Worm (Caenorhabditis elegans) whole organism, L1 larva: ENCODE data around the gene slc-25A10.

Experiments used
- C04F5.9 ChIP-seq: sonication (generic microtip); optimal IDR thresholded peaks from 2 replicates; lab custom pipeline; 2016; ENCODE audit warnings: missing genetic modification characterization, missing compliant biosample characterization
- C16A3.4 ChIP-seq: fragments of 150-350 bp; optimal IDR thresholded peaks from 2 replicates; lab custom pipeline; 2014; ENCODE audit warnings: missing biosample characterization, missing genetic modification characterization
- aha-1 ChIP-seq: fragments of 150-350 bp; optimal IDR thresholded peaks from 2 replicates; lab custom pipeline; 2014; ENCODE audit warnings: missing biosample characterization, missing genetic modification characterization
- alr-1 ChIP-seq: fragments of 200-800 bp; sonication (Bioruptor generic); optimal IDR thresholded peaks from 2 replicates; lab custom pipeline; 2018; ENCODE audit warnings: borderline replicate concordance, mild to moderate bottlenecking, missing genetic modification characterization, missing compliant biosample characterization
- ama-1 ChIP-seq: fragments of 150-350 bp; optimal IDR thresholded peaks from 2 replicates; lab custom pipeline; 2014
- blmp-1 ChIP-seq: fragments of 150-350 bp; optimal IDR thresholded peaks from 2 replicates; lab custom pipeline; 2014; ENCODE audit warnings: missing biosample characterization, missing genetic modification characterization
- ceh-90 ChIP-seq: sonication (generic microtip); optimal IDR thresholded peaks from 2 replicates; lab custom pipeline; 2016; ENCODE audit warnings: missing genetic modification characterization, missing compliant biosample characterization
- ces-1 ChIP-seq: fragments of 150-350 bp; optimal IDR thresholded peaks from 2 replicates; lab custom pipeline; 2014; ENCODE audit warnings: missing biosample characterization, missing genetic modification reagents, missing genetic modification characterization
- dpl-1 ChIP-seq, 3 experiments: fragments of 150-350 bp in 2 of 3; sonication (generic microtip) in 1 of 3; optimal IDR thresholded peaks; 2 replicates each; lab custom pipeline; 2014 to 2017; ENCODE audit warnings: missing biosample characterization in 3 of 3, missing genetic modification characterization in 3 of 3, missing genetic modification reagents in 3 of 3
- egl-13 ChIP-seq: sonication (generic microtip); optimal IDR thresholded peaks from 2 replicates; lab custom pipeline; 2016; ENCODE audit warnings: missing genotype, missing genetic modification reagents, missing genetic modification characterization, missing compliant biosample characterization
- egl-27 ChIP-seq, 2 experiments: fragments of 150-350 bp in 1 of 2; sonication (generic microtip); optimal IDR thresholded peaks; 3 replicates each; lab custom pipeline; 2017 to 2018; ENCODE audit warnings: missing biosample characterization in 2 of 2, missing genetic modification characterization in 2 of 2, missing genetic modification reagents in 2 of 2
- elt-2 ChIP-seq: sonication (generic microtip); optimal IDR thresholded peaks from 2 replicates; lab custom pipeline; 2016; ENCODE audit warnings: missing genetic modification characterization, mild to moderate bottlenecking, inconsistent platforms, missing compliant biosample characterization, missing genetic modification reagents
- elt-3 ChIP-seq, 6 experiments: fragments of 150-350 bp in 1 of 6; sonication (generic microtip); optimal IDR thresholded peaks; 2 replicates each; lab custom pipeline; 2017 to 2018; ENCODE audit warnings: missing biosample characterization in 6 of 6, missing genetic modification characterization in 6 of 6, inconsistent platforms in 1 of 6
- fkh-10 ChIP-seq: sonication (generic microtip); optimal IDR thresholded peaks from 2 replicates; lab custom pipeline; 2017; ENCODE audit warnings: missing biosample characterization, missing genetic modification reagents, missing genetic modification characterization
- fkh-8 ChIP-seq: sonication (generic microtip); optimal IDR thresholded peaks from 2 replicates; lab custom pipeline; 2016; ENCODE audit warnings: mild to moderate bottlenecking, missing genetic modification characterization, missing compliant biosample characterization
- hlh-17 ChIP-seq: fragments of 200-800 bp; sonication (Bioruptor generic); optimal IDR thresholded peaks from 2 replicates; lab custom pipeline; 2018; ENCODE audit warnings: missing genetic modification characterization, mild to moderate bottlenecking, missing compliant biosample characterization, moderate library complexity, borderline replicate concordance
- jun-1 ChIP-seq: fragments of 150-350 bp; optimal IDR thresholded peaks from 2 replicates; lab custom pipeline; 2014; ENCODE audit warnings: missing biosample characterization, missing genetic modification reagents, missing genetic modification characterization
- lin-13 ChIP-seq: fragments of 150-350 bp; optimal IDR thresholded peaks from 2 replicates; lab custom pipeline; 2014; ENCODE audit warnings: missing biosample characterization, missing genetic modification reagents, missing genetic modification characterization
- lin-14 ChIP-seq: fragments of 200-800 bp; sonication (Bioruptor generic); optimal IDR thresholded peaks from 2 replicates; lab custom pipeline; 2018; ENCODE audit warnings: mild to moderate bottlenecking, missing genetic modification characterization, moderate library complexity, missing compliant biosample characterization
- lin-35 ChIP-seq, 2 experiments: fragments of 150-350 bp; optimal IDR thresholded peaks; 2 replicates each; lab custom pipeline; 2014; ENCODE audit warnings: missing biosample characterization in 2 of 2, missing genetic modification characterization in 2 of 2, missing genetic modification reagents in 2 of 2
- lsy-2 ChIP-seq, 2 experiments: fragments of 150-350 bp; optimal IDR thresholded peaks; 2 replicates each; lab custom pipeline; 2014; ENCODE audit warnings: missing biosample characterization in 2 of 2, missing genetic modification characterization in 2 of 2
- mdl-1 ChIP-seq, 2 experiments: fragments of 150-350 bp; optimal IDR thresholded peaks; 2 replicates each; lab custom pipeline; 2014 to 2017; ENCODE audit warnings: missing biosample characterization in 2 of 2, missing genetic modification characterization in 2 of 2, inconsistent platforms in 1 of 2
- mep-1 ChIP-seq: fragments of 150-350 bp; optimal IDR thresholded peaks from 2 replicates; lab custom pipeline; 2014; ENCODE audit warnings: missing biosample characterization, missing genetic modification characterization
- nhr-11 ChIP-seq: fragments of 150-350 bp; optimal IDR thresholded peaks from 2 replicates; lab custom pipeline; 2014; ENCODE audit warnings: missing biosample characterization, missing genetic modification characterization
- nhr-19 ChIP-seq: fragments of 200-800 bp; sonication (Bioruptor generic); conservative IDR thresholded peaks from 2 replicates; pipeline ENCODE4 v1.3.6; 2022; ENCODE audit warnings: missing genetic modification characterization, missing compliant biosample characterization
- nhr-47 ChIP-seq: sonication (generic microtip); optimal IDR thresholded peaks from 2 replicates; lab custom pipeline; 2016; ENCODE audit warnings: mild to moderate bottlenecking, missing genetic modification characterization, moderate library complexity, missing compliant biosample characterization
- nhr-71 ChIP-seq: sonication (generic microtip); optimal IDR thresholded peaks from 2 replicates; lab custom pipeline; 2016; ENCODE audit warnings: mild to moderate bottlenecking, missing genetic modification characterization, moderate library complexity, missing compliant biosample characterization
- nhr-84 ChIP-seq: sonication (generic microtip); optimal IDR thresholded peaks from 2 replicates; lab custom pipeline; 2017; ENCODE audit warnings: missing biosample characterization, missing genetic modification characterization
- nhr-85 ChIP-seq: sonication (generic microtip); peaks from one replicate; lab custom pipeline; 2016; ENCODE audit warnings: missing genetic modification characterization, inconsistent platforms, missing compliant biosample characterization
- pag-3 ChIP-seq: sonication (generic microtip); optimal IDR thresholded peaks from 2 replicates; lab custom pipeline; 2017; ENCODE audit warnings: missing genetic modification characterization, mild to moderate bottlenecking, missing compliant biosample characterization, antibody characterized with exemption, borderline replicate concordance; ENCODE audit not compliant: insufficient read depth
- pax-3 ChIP-seq: fragments of 200-800 bp; sonication (Bioruptor generic); optimal IDR thresholded peaks from 2 replicates; lab custom pipeline; 2018; ENCODE audit warnings: mild to moderate bottlenecking, missing genetic modification characterization, moderate library complexity, missing compliant biosample characterization
- snpc-4 ChIP-seq: fragments of 150-350 bp; optimal IDR thresholded peaks from 2 replicates; lab custom pipeline; 2014; ENCODE audit warnings: missing biosample characterization, missing genetic modification characterization
- sox-4 ChIP-seq: sonication (generic microtip); optimal IDR thresholded peaks from 2 replicates; lab custom pipeline; 2016; ENCODE audit warnings: missing genetic modification characterization, missing compliant biosample characterization
- sptf-1 ChIP-seq: fragments of 150-350 bp; optimal IDR thresholded peaks from 2 replicates; lab custom pipeline; 2014; ENCODE audit warnings: missing biosample characterization, missing genetic modification characterization
- sup-37 ChIP-seq: fragments of 200-800 bp; sonication (Bioruptor generic); optimal IDR thresholded peaks from 2 replicates; lab custom pipeline; 2018; ENCODE audit warnings: mild to moderate bottlenecking, missing genetic modification characterization, missing compliant biosample characterization
- swsn-7 ChIP-seq: sonication (generic microtip); optimal IDR thresholded peaks from 2 replicates; lab custom pipeline; 2016; ENCODE audit warnings: missing genetic modification characterization, missing compliant biosample characterization
- tlp-1 ChIP-seq: fragments of 150-350 bp; optimal IDR thresholded peaks from 2 replicates; lab custom pipeline; 2014; ENCODE audit warnings: missing biosample characterization, missing genetic modification characterization
- unc-130 ChIP-seq: fragments of 150-350 bp; optimal IDR thresholded peaks from 2 replicates; lab custom pipeline; 2017; ENCODE audit warnings: missing biosample characterization, missing genetic modification characterization, inconsistent platforms
- unc-30 ChIP-seq: sonication (generic microtip); optimal IDR thresholded peaks from 2 replicates; lab custom pipeline; 2017; ENCODE audit warnings: missing biosample characterization, missing genetic modification characterization
- unc-62 ChIP-seq: fragments of 150-350 bp; optimal IDR thresholded peaks from 2 replicates; lab custom pipeline; 2014; ENCODE audit warnings: missing biosample characterization, missing genetic modification reagents, missing genetic modification characterization
- unc-86 ChIP-seq: sonication (generic microtip); optimal IDR thresholded peaks from 2 replicates; lab custom pipeline; 2016; ENCODE audit warnings: missing genetic modification characterization, missing compliant biosample characterization
- unc-98 ChIP-seq: fragments of 200-800 bp; sonication (Bioruptor generic); IDR thresholded peaks from 2 replicates; pipeline ENCODE4 v1.3.6; 2022; ENCODE audit warnings: missing genetic modification characterization, missing compliant biosample characterization
- xbp-1 ChIP-seq: sonication (generic microtip); optimal IDR thresholded peaks from 2 replicates; lab custom pipeline; 2016; ENCODE audit warnings: missing genetic modification characterization, missing compliant biosample characterization
- zag-1 ChIP-seq: fragments of 150-350 bp; optimal IDR thresholded peaks from 2 replicates; lab custom pipeline; 2014; ENCODE audit warnings: missing biosample characterization, missing genetic modification characterization
- ztf-4 ChIP-seq: fragments of 150-350 bp; optimal IDR thresholded peaks from 2 replicates; lab custom pipeline; 2014; ENCODE audit warnings: missing biosample characterization, missing genetic modification characterization

slc-25A10 gene

DNA sequence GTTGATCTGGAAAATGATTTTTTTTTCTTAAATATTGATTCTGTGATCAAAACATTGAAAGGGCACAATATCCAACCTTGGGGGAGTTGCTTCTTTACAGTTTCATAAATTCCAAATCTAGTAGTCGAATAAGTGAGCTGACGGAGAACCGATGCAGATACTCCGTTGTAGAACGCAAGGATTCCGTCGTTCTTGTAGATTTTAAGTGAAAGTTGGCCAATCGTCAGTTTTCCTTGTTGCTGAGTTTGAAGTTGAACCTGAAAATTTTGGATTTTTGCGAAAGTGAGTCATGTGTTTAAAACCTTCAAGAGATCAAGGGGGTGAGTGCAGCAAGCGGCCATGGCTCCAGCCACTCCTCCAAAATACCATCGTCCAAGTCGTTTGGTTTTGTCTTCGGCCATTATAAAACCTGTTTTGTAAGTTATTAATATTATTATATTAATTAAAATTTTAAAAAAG is at the start of gene slc-25A10:
Gene slc-25A10 (minus strand): TSS at position 409 of the 459 bp plus-strand sequence.
- peak in 1 of 2 experiments; percentile 31 for TF ChIP-seq mdl-1 (tag; optimal IDR thresholded peaks at IDR 0.05; lab: Kevin White, UChicago)
- TF ChIP-seq sup-37 (GFP tag; lab: Kevin White, UChicago) = no peak
- TF ChIP-seq ama-1 (lab: Kevin White, UChicago) = peak; percentile 42
- TF ChIP-seq alr-1 (tag; lab: Kevin White, UChicago) = no peak
- no peak for TF ChIP-seq pag-3
- TF ChIP-seq egl-13 (tag; lab: Kevin White, UChicago) = no peak
- no peak for TF ChIP-seq jun-1 (tag; lab: Kevin White, UChicago)
- TF ChIP-seq elt-3 (tag; optimal IDR thresholded peaks at IDR 0.05; lab: Kevin White, UChicago) = no peak
- no peak for TF ChIP-seq ztf-4 (tag; lab: Kevin White, UChicago)
- TF ChIP-seq lin-13 (GFP tag; lab: Kevin White, UChicago) = no peak
- no peak for TF ChIP-seq unc-130 (tag; lab: Kevin White, UChicago)
- no peak for TF ChIP-seq unc-62
- TF ChIP-seq unc-86 (tag; lab: Kevin White, UChicago) = no peak

DNA sequence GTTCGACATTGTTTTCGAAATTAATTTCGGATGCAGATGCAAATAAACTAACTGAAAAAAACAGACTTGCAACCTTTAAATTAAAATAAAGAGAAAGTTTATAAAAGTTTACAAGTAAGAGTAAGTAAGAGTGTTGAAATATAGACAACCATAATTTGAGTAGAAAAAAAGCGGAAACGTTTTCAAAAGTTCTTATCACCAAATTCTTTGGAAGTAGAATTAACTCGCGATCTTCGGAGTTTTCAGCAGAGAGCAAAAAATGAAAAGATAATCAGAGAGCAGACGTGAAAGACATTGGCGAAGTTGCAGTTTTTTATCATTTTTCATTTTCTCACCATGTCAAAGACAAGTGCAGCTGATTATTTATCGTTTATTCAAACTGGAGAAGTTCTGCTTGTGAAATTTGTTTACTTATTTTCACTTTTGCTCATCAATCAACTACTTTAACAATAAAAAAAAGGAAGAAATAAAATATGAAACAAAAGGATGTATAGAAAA is 36.3 kb upstream of the slc-25A10 start, which contains the start of gene abts-4:
Gene abts-4 (minus strand): TSS at position 51 of the 498 bp plus-strand sequence.
- TF ChIP-seq nhr-19 (GFP tag; lab: Robert Waterston, UW) = no peak
- no peak for TF ChIP-seq unc-130 (tag; lab: Kevin White, UChicago)
- TF ChIP-seq C16A3.4 = no peak
- no peak for TF ChIP-seq ceh-90 (tag; lab: Kevin White, UChicago)
- TF ChIP-seq elt-2 (tag; lab: Kevin White, UChicago) = peak; percentile 63

DNA sequence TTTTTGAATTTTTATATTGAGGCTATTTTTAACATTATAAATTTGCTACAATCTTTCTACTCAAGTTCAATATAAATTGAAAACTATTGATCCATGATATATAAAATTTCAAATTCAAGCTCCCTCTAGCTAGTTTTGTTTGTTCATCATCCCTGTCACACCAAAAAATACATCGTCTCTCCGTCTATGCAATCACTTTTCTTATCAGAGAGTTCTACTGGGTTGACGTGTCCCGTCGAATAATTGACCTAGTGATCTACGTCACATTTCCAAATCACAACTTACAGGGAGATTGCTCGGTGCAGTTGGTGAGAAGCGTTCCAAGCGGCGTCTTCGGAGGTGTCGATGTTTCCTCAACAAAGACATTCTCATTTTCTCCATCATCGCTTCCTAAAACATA is 35.7 kb upstream of the slc-25A10 start:
- TF ChIP-seq swsn-7 (tag; lab: Kevin White, UChicago) (no peak), egl-13 (tag; lab: Kevin White, UChicago) (no peak), xbp-1 (tag; lab: Kevin White, UChicago) (no peak), ama-1 (lab: Kevin White, UChicago) (no peak), aha-1 (no peak), unc-30 (tag; lab: Kevin White, UChicago) (no peak), mep-1 (tag; lab: Kevin White, UChicago) (no peak), nhr-84 (no peak), pax-3 (tag; lab: Kevin White, UChicago) (no peak)

DNA sequence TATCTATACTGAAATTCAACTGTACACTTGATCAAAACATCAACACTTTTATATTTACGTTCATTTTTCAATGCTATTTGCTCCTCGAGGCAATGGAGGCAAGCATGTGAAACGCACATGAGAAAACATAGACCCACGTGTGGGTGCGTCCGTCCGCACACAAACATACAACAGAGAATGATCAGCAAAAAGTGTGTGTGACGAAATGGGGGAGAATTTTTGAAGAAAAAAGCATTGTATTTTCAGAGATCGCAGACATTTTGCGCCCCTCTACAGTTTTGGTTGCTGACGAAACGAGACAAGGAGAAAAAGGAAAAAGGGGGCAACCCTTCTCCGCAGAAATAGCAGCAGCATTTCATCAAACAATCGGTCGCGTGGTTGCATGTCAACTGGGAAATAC is 24.7 kb upstream of the slc-25A10 start:
- TF ChIP-seq nhr-47 (tag; lab: Kevin White, UChicago) (peak; percentile 87), lsy-2 (tag; optimal IDR thresholded peaks at IDR 0.05; lab: Kevin White, UChicago) (peak; percentile 66 to 88), fkh-8 (tag; lab: Kevin White, UChicago) (peak; percentile 2), dpl-1 (GFP tag; optimal IDR thresholded peaks at IDR 0.05; lab: Kevin White, UChicago) (peak; percentile 37 to 60 (median 58)), unc-130 (tag; lab: Kevin White, UChicago) (peak; percentile 69), ztf-4 (tag; lab: Kevin White, UChicago) (peak; percentile 72), xbp-1 (tag; lab: Kevin White, UChicago) (peak; percentile 85), unc-62 (no peak), sptf-1 (tag; lab: Kevin White, UChicago) (no peak), nhr-85 (peak; percentile 100), blmp-1 (tag; lab: Kevin White, UChicago) (peak; percentile 91), mdl-1 (tag; optimal IDR thresholded peaks at IDR 0.05; lab: Kevin White, UChicago) (peak in 1 of 2 experiments; percentile 99), tlp-1 (tag; lab: Kevin White, UChicago) (no peak), lin-35 (GFP tag; optimal IDR thresholded peaks at IDR 0.05; lab: Kevin White, UChicago) (peak; percentile 41 to 86), zag-1 (tag; lab: Kevin White, UChicago) (no peak), C16A3.4 (peak; percentile 84), nhr-84 (no peak), nhr-71 (tag; lab: Kevin White, UChicago) (peak; percentile 98), snpc-4 (tag; lab: Kevin White, UChicago) (no peak), egl-27 (tag; optimal IDR thresholded peaks at IDR 0.05; lab: Kevin White, UChicago) (peak; percentile 91 to 92), ces-1 (no peak), egl-13 (tag; lab: Kevin White, UChicago) (peak; percentile 24), nhr-11 (tag; lab: Kevin White, UChicago) (peak; percentile 14), elt-3 (tag; optimal IDR thresholded peaks at IDR 0.05; lab: Kevin White, UChicago) (peak in 4 of 6 experiments; percentile 36 to 93 (median 76)), hlh-17 (no peak), C04F5.9 (no peak), unc-98 (GFP tag; lab: Robert Waterston, UW) (no peak), fkh-10 (GFP tag; lab: Kevin White, UChicago) (peak; percentile 42), sox-4 (tag; lab: Kevin White, UChicago) (peak; percentile 69), lin-14 (GFP tag; lab: Kevin White, UChicago) (peak; percentile 98), aha-1 (no peak)
